Fruit fly (Drosophila melanogaster) whole organism, embryonic: ENCODE data around the gene Or82a.

Source experiments
- Adf1 ChIP-seq: fragments of 200-800 bp; sonication (Bioruptor generic); IDR thresholded peaks from 2 replicates; pipeline ENCODE4 v1.3.6; 2022; ENCODE audit warnings: missing biosample characterization, missing genetic modification characterization
- Bdp1 ChIP-seq: fragments of 200-800 bp; sonication (Bioruptor generic); optimal IDR thresholded peaks from 3 replicates; lab custom pipeline; 2016; ENCODE audit warnings: missing biosample characterization, missing genetic modification characterization
- CG10366 ChIP-seq: fragments of 200-800 bp; sonication (Bioruptor generic); IDR thresholded peaks from 2 replicates; pipeline ENCODE4 v1.3.6; 2022; ENCODE audit warnings: missing biosample characterization, missing genetic modification characterization
- CG10565 ChIP-seq: fragments of 200-800 bp; sonication (Bioruptor generic); optimal IDR thresholded peaks from 3 replicates; lab custom pipeline; 2016; ENCODE audit warnings: missing biosample characterization, mild to moderate bottlenecking, missing genetic modification characterization
- CG11695 ChIP-seq: fragments of 200-800 bp; sonication (Bioruptor generic); IDR thresholded peaks from 3 replicates; pipeline ENCODE4 v1.3.6; 2022; ENCODE audit warnings: missing biosample characterization, missing genetic modification characterization
- CG12104 ChIP-seq: fragments of 200-800 bp; sonication (Bioruptor generic); optimal IDR thresholded peaks from 3 replicates; lab custom pipeline; 2016; ENCODE audit warnings: missing biosample characterization, missing genetic modification characterization
- CG13624 ChIP-seq: fragments of 200-800 bp; sonication (Bioruptor generic); optimal IDR thresholded peaks from 2 replicates; lab custom pipeline; 2016; ENCODE audit warnings: missing biosample characterization, missing genetic modification characterization
- CG14710 ChIP-seq: fragments of 200-800 bp; sonication (Bioruptor generic); optimal IDR thresholded peaks from 3 replicates; lab custom pipeline; 2019; ENCODE audit warnings: missing biosample characterization, mild to moderate bottlenecking, missing genetic modification characterization, moderate library complexity
- CG31365 ChIP-seq: fragments of 200-800 bp; sonication (Bioruptor generic); optimal IDR thresholded peaks from 2 replicates; lab custom pipeline; 2018; ENCODE audit warnings: missing biosample characterization, mild to moderate bottlenecking, missing genetic modification characterization
- CG32772 ChIP-seq: fragments of 200-800 bp; sonication (Bioruptor generic); IDR thresholded peaks from 2 replicates; pipeline ENCODE4 v1.3.6; 2022; ENCODE audit warnings: missing biosample characterization, missing genetic modification characterization
- CG33213 ChIP-seq: fragments of 200-800 bp; sonication (Bioruptor generic); optimal IDR thresholded peaks from 3 replicates; lab custom pipeline; 2016; ENCODE audit warnings: missing biosample characterization, missing genetic modification characterization
- CG3847 ChIP-seq: fragments of 200-800 bp; sonication (Bioruptor generic); IDR thresholded peaks from 2 replicates; pipeline ENCODE4 v1.3.6; 2022; ENCODE audit warnings: missing biosample characterization, missing genetic modification characterization
- CG4820 ChIP-seq: fragments of 200-800 bp; sonication (Bioruptor generic); optimal IDR thresholded peaks from 3 replicates; lab custom pipeline; 2016; ENCODE audit warnings: missing biosample characterization, missing genetic modification characterization
- CG6689 ChIP-seq: fragments of 200-800 bp; sonication (Bioruptor generic); IDR thresholded peaks from 2 replicates; pipeline ENCODE4 v1.3.6; 2022; ENCODE audit warnings: missing biosample characterization, missing genetic modification characterization
- CG6791 ChIP-seq: fragments of 200-800 bp; sonication (Bioruptor generic); IDR thresholded peaks from 3 replicates; pipeline ENCODE4 v1.3.6; 2022; ENCODE audit warnings: missing biosample characterization, missing genetic modification characterization; ENCODE audit not compliant: partially characterized antibody
- CG9609 ChIP-seq: fragments of 200-800 bp; sonication (Bioruptor generic); optimal IDR thresholded peaks from 3 replicates; lab custom pipeline; 2016; ENCODE audit warnings: missing biosample characterization, missing genetic modification characterization
- CG9727 ChIP-seq: fragments of 200-800 bp; sonication (Bioruptor generic); optimal IDR thresholded peaks from 3 replicates; lab custom pipeline; 2017; ENCODE audit warnings: missing biosample characterization, mild to moderate bottlenecking, missing genetic modification characterization
- CTCF ChIP-seq: fragments of 200-800 bp; sonication (Bioruptor generic); optimal IDR thresholded peaks from 2 replicates; lab custom pipeline; 2017; ENCODE audit warnings: missing biosample characterization, mild to moderate bottlenecking, missing genetic modification characterization, moderate library complexity
- CrebB ChIP-seq: fragments of 200-800 bp; sonication (Bioruptor generic); optimal IDR thresholded peaks from 3 replicates; lab custom pipeline; 2018; ENCODE audit warnings: missing biosample characterization, mild to moderate bottlenecking, missing genetic modification characterization
- Dip3 ChIP-seq: fragments of 200-800 bp; sonication (Bioruptor generic); optimal IDR thresholded peaks from 3 replicates; lab custom pipeline; 2016; ENCODE audit warnings: missing biosample characterization, missing genetic modification characterization
- Doc3 ChIP-seq: fragments of 200-800 bp; sonication (Bioruptor generic); IDR thresholded peaks from 3 replicates; pipeline ENCODE4 v1.3.6; 2022; ENCODE audit warnings: missing biosample characterization, missing genetic modification characterization; ENCODE audit not compliant: partially characterized antibody
- Mes4 ChIP-seq: fragments of 200-800 bp; sonication (Bioruptor generic); optimal IDR thresholded peaks from 2 replicates; lab custom pipeline; 2016; ENCODE audit warnings: missing biosample characterization, missing genetic modification characterization
- Pdp1 ChIP-seq, 2 experiments: fragments of 200-800 bp; sonication (Bioruptor generic); optimal IDR thresholded peaks; 3 replicates each; lab custom pipeline; 2016; ENCODE audit warnings: missing biosample characterization in 2 of 2, missing genetic modification characterization in 2 of 2, mild to moderate bottlenecking in 1 of 2, moderate library complexity in 1 of 2
- Scr ChIP-seq: fragments of 200-800 bp; sonication (Bioruptor generic); IDR thresholded peaks from 2 replicates; pipeline ENCODE4 v1.3.6; 2022; ENCODE audit warnings: missing biosample characterization, missing genetic modification characterization; ENCODE audit not compliant: partially characterized antibody
- Trl ChIP-seq, 3 experiments: fragments of >200 bp in 2 of 3; fragments of 200-800 bp in 1 of 3; sonication (Bioruptor generic) in 1 of 3; optimal IDR thresholded peaks; 2 replicates in 1 of 3; 3 replicates in 2 of 3; lab custom pipeline; 2016 to 2017; ENCODE audit warnings: missing biosample characterization in 1 of 3, missing genetic modification characterization in 1 of 3
- Xbp1 ChIP-seq: fragments of 200-800 bp; sonication (Bioruptor generic); optimal IDR thresholded peaks from 3 replicates; lab custom pipeline; 2016; ENCODE audit warnings: missing biosample characterization, mild to moderate bottlenecking, missing genetic modification characterization
- ab ChIP-seq: fragments of 200-800 bp; sonication (Bioruptor generic); optimal IDR thresholded peaks from 2 replicates; lab custom pipeline; 2016; ENCODE audit warnings: missing biosample characterization, missing genetic modification characterization
- al ChIP-seq: fragments of 200-800 bp; sonication (Bioruptor generic); IDR thresholded peaks from 2 replicates; pipeline ENCODE4 v1.3.6; 2022; ENCODE audit warnings: missing biosample characterization, missing genetic modification characterization
- cg ChIP-seq: fragments of 200-800 bp; sonication (Bioruptor generic); optimal IDR thresholded peaks from 3 replicates; lab custom pipeline; 2019; ENCODE audit warnings: missing biosample characterization, mild to moderate bottlenecking, missing genetic modification characterization, moderate library complexity
- cwo ChIP-seq: fragments of 200-800 bp; sonication (Bioruptor generic); optimal IDR thresholded peaks from 3 replicates; lab custom pipeline; 2017; ENCODE audit warnings: missing biosample characterization, missing genetic modification characterization, mild to moderate bottlenecking, moderate library complexity, missing genetic modification reagents
- dan ChIP-seq: fragments of 200-800 bp; sonication (Bioruptor generic); IDR thresholded peaks from 2 replicates; pipeline ENCODE4 v1.3.6; 2022; ENCODE audit warnings: missing biosample characterization, missing genetic modification characterization
- dysf ChIP-seq: fragments of 200-800 bp; sonication (Bioruptor generic); IDR thresholded peaks from 3 replicates; pipeline ENCODE4 v1.3.6; 2022; ENCODE audit warnings: missing biosample characterization, missing genetic modification characterization
- eve ChIP-seq, 2 experiments: fragments of >200 bp; optimal IDR thresholded peaks; 2 replicates each; lab custom pipeline; 2017; ENCODE audit warnings: missing biosample characterization in 2 of 2, missing genetic modification characterization in 2 of 2
- ewg ChIP-seq: fragments of 200-800 bp; sonication (Bioruptor generic); optimal IDR thresholded peaks from 3 replicates; lab custom pipeline; 2017; ENCODE audit warnings: mild to moderate bottlenecking, missing biosample characterization, missing genetic modification reagents, missing genetic modification characterization
- exex ChIP-seq: fragments of 200-800 bp; sonication (Bioruptor generic); optimal IDR thresholded peaks from 4 replicates; lab custom pipeline; 2018; ENCODE audit warnings: missing biosample characterization, mild to moderate bottlenecking, missing genetic modification characterization, moderate library complexity
- gfzf ChIP-seq: fragments of 200-800 bp; sonication (Bioruptor generic); optimal IDR thresholded peaks from 2 replicates; lab custom pipeline; 2016; ENCODE audit warnings: missing biosample characterization, mild to moderate bottlenecking, missing genetic modification characterization, moderate library complexity
- grau ChIP-seq: fragments of 200-800 bp; optimal IDR thresholded peaks from 3 replicates; lab custom pipeline; 2019; ENCODE audit warnings: missing biosample characterization, mild to moderate bottlenecking, missing genetic modification characterization, moderate library complexity
- hbn ChIP-seq: fragments of 200-800 bp; sonication (Bioruptor generic); IDR thresholded peaks from 2 replicates; pipeline ENCODE4 v1.3.6; 2022; ENCODE audit warnings: missing biosample characterization, missing genetic modification characterization; ENCODE audit not compliant: partially characterized antibody
- hkb ChIP-seq, 2 experiments: fragments of 200-800 bp in 1 of 2; fragments of >200 bp in 1 of 2; sonication (Bioruptor generic) in 1 of 2; IDR thresholded peaks in 1 of 2; optimal IDR thresholded peaks in 1 of 2; 2 replicates each; pipeline versions ENCODE4 v1.3.6 to Lab custom; 2017 to 2022; ENCODE audit warnings: missing biosample characterization in 1 of 2, missing genetic modification characterization in 1 of 2
- knrl ChIP-seq: fragments of 200-800 bp; sonication (Bioruptor generic); IDR thresholded peaks from 3 replicates; pipeline ENCODE4 v1.3.6; 2022; ENCODE audit warnings: missing biosample characterization, missing genetic modification characterization; ENCODE audit not compliant: partially characterized antibody
- mld ChIP-seq: fragments of 200-800 bp; sonication (Bioruptor generic); IDR thresholded peaks from 3 replicates; pipeline ENCODE4 v1.3.6; 2022; ENCODE audit warnings: missing biosample characterization, missing genetic modification characterization; ENCODE audit not compliant: partially characterized antibody
- nerfin-2 ChIP-seq: fragments of 200-800 bp; sonication (Bioruptor generic); IDR thresholded peaks from 2 replicates; pipeline ENCODE4 v1.3.6; 2022; ENCODE audit warnings: missing biosample characterization, missing genetic modification characterization; ENCODE audit not compliant: partially characterized antibody
- p53 ChIP-seq: fragments of 200-800 bp; sonication (Bioruptor generic); optimal IDR thresholded peaks from 2 replicates; lab custom pipeline; 2016; ENCODE audit warnings: missing biosample characterization, missing genetic modification characterization
- rib ChIP-seq: fragments of 200-800 bp; sonication (Bioruptor generic); IDR thresholded peaks from 2 replicates; pipeline ENCODE4 v1.3.6; 2022; ENCODE audit warnings: missing biosample characterization, missing genetic modification characterization
- sisA ChIP-seq: fragments of 200-800 bp; sonication (Bioruptor generic); IDR thresholded peaks from 2 replicates; pipeline ENCODE4 v1.3.6; 2022; ENCODE audit warnings: missing biosample characterization, missing genetic modification characterization
- ssp ChIP-seq: fragments of 200-800 bp; sonication (Bioruptor generic); IDR thresholded peaks from 2 replicates; pipeline ENCODE4 v1.3.6; 2022; ENCODE audit warnings: missing biosample characterization, missing genetic modification characterization
- tap ChIP-seq: fragments of 200-800 bp; optimal IDR thresholded peaks from 3 replicates; lab custom pipeline; 2019; ENCODE audit warnings: missing biosample characterization, mild to moderate bottlenecking, missing genetic modification characterization, moderate library complexity
- wek ChIP-seq: fragments of 200-800 bp; sonication (Bioruptor generic); optimal IDR thresholded peaks from 3 replicates; lab custom pipeline; 2018; ENCODE audit warnings: missing biosample characterization, mild to moderate bottlenecking, missing genetic modification characterization, moderate library complexity
- zen ChIP-seq: fragments of 200-800 bp; sonication (Bioruptor generic); optimal IDR thresholded peaks from 3 replicates; lab custom pipeline; 2018; ENCODE audit warnings: missing biosample characterization, mild to moderate bottlenecking, missing genetic modification characterization, moderate library complexity
- zfh2 ChIP-seq: fragments of 200-800 bp; sonication (Bioruptor generic); optimal IDR thresholded peaks from 2 replicates; lab custom pipeline; 2016; ENCODE audit warnings: missing biosample characterization, missing genetic modification characterization

Or82a gene

dm6 chr3R:4220780-4221179 is 36.0 kb upstream of the Or82a start (continued):
- TF ChIP-seq CrebB (tag; lab: Kevin White, UChicago) (no peak), Adf1 (GFP tag; lab: Robert Waterston, UW) (peak; percentile 56), CG4820 (no peak), dysf (peak; percentile 25; the same call in 1 of the 3 replicates), CG12104 (GFP tag; lab: Kevin White, UChicago) (no peak), Dip3 (GFP tag; lab: Kevin White, UChicago) (peak; percentile 30), Trl (optimal IDR thresholded peaks at IDR 0.05; lab: Kevin White, UChicago) (no peak), Trl (GFP tag; optimal IDR thresholded peaks at IDR 0.05; lab: Kevin White, UChicago) (peak; percentile 43), CG3847 (peak; percentile 66), wek (GFP tag; lab: Kevin White, UChicago) (no peak), nerfin-2 (GFP tag; lab: Robert Waterston, UW) (peak; percentile 95), ssp (peak; percentile 48; the same call in 1 of the 2 replicates), cwo (GFP tag; lab: Kevin White, UChicago) (no peak), CG9727 (peak; percentile 20), CTCF (GFP tag; lab: Kevin White, UChicago) (peak; percentile 68), CG10565 (GFP tag; lab: Kevin White, UChicago) (no peak), exex (no peak), hkb (optimal IDR thresholded peaks at IDR 0.05; lab: Kevin White, UChicago) (peak; percentile 23), hkb (GFP tag; IDR thresholded peaks at IDR 0.05; lab: Robert Waterston, UW) (no peak), knrl (GFP tag; lab: Robert Waterston, UW) (peak; percentile 98), CG10366 (GFP tag; lab: Robert Waterston, UW) (no peak), ewg (GFP tag; lab: Kevin White, UChicago) (peak; percentile 76), Xbp1 (GFP tag; lab: Kevin White, UChicago) (peak; percentile 55), cg (GFP tag; lab: Kevin White, UChicago) (no peak), rib (no peak), p53 (GFP tag; lab: Kevin White, UChicago) (no peak), CG13624 (GFP tag; lab: Kevin White, UChicago) (peak; percentile 70), gfzf (peak; percentile 31), Scr (GFP tag; lab: Robert Waterston, UW) (peak; percentile 95), eve (GFP tag; optimal IDR thresholded peaks at IDR 0.05; lab: Kevin White, UChicago) (no peak), CG32772 (GFP tag; lab: Robert Waterston, UW) (no peak), ab (no peak), CG11695 (GFP tag; lab: Robert Waterston, UW) (no peak), CG6689 (GFP tag; lab: Robert Waterston, UW) (no peak), Pdp1 (GFP tag; optimal IDR thresholded peaks at IDR 0.05; lab: Kevin White, UChicago) (peak in 1 of 2 experiments; percentile 33), zfh2 (GFP tag; lab: Kevin White, UChicago) (peak; percentile 49), tap (tag; lab: Kevin White, UChicago) (no peak), Doc3 (GFP tag; lab: Robert Waterston, UW) (peak; percentile 96), dan (no peak), CG31365 (no peak), Mes4 (peak; percentile 32), CG14710 (tag; lab: Kevin White, UChicago) (peak; percentile 42), Bdp1 (no peak), CG9609 (GFP tag; lab: Kevin White, UChicago) (peak; percentile 7), zen (tag; lab: Kevin White, UChicago) (peak; percentile 35), mld (GFP tag; lab: Robert Waterston, UW) (peak; percentile 98), sisA (0 out of 2 replicates have a peak, but pooled peaks have one; percentile 14), CG33213 (GFP tag; lab: Kevin White, UChicago) (peak; percentile 84), al (GFP tag; lab: Robert Waterston, UW) (0 out of 2 replicates have a peak, but pooled peaks have one; percentile 10), grau (tag; lab: Kevin White, UChicago) (peak; percentile 45), hbn (GFP tag; lab: Robert Waterston, UW) (peak; percentile 95), CG6791 (peak; percentile 99)
